Fruit fly (Drosophila melanogaster): Measurements from ENCODE around the gene CG42304.

dm6 chr3L:2702474-2702873 is 50.6 kb downstream of the CG42304 start:
- TF ChIP-seq CG4424 (GFP tag; optimal IDR thresholded peaks at IDR 0.05) (no peak), CG7372 (GFP tag; IDR thresholded peaks at IDR 0.05) (no peak), CG1529 (GFP tag; optimal IDR thresholded peaks at IDR 0.05) (no peak), mirr (GFP tag; optimal IDR thresholded peaks at IDR 0.05) (no peak), HmgZ (tag; optimal IDR thresholded peaks at IDR 0.05) (no peak), CG8089 (GFP tag; optimal IDR thresholded peaks at IDR 0.05) (no peak), Adf1 (GFP tag; IDR thresholded peaks at IDR 0.05) (no peak), CG18011 (GFP tag; optimal IDR thresholded peaks at IDR 0.05) (no peak), Dref (GFP tag; IDR thresholded peaks at IDR 0.05) (no peak), HLH54F (GFP tag; optimal IDR thresholded peaks at IDR 0.05) (no peak), otp (GFP tag; IDR thresholded peaks at IDR 0.05) (no peak), psq (GFP tag; optimal IDR thresholded peaks at IDR 0.05) (no peak), Doc2 (GFP tag; IDR thresholded peaks at IDR 0.05) (no peak)

Data from whole organism, embryonic.